Fruit fly (Drosophila melanogaster) whole organism, embryonic: ENCODE results near the gene CG46387.

Experiments
- ATbp ChIP-seq: fragments of 200-800 bp; sonication (Bioruptor generic); optimal IDR thresholded peaks from 2 replicates; lab custom pipeline; 2017; ENCODE audit warnings: missing biosample characterization, mild to moderate bottlenecking, missing genetic modification characterization, missing genetic modification reagents
- Abd-B ChIP-seq: fragments of 200-800 bp; sonication (Bioruptor generic); optimal IDR thresholded peaks from 2 replicates; lab custom pipeline; 2018; ENCODE audit warnings: missing biosample characterization, mild to moderate bottlenecking, missing genetic modification characterization, moderate library complexity
- CG10431 ChIP-seq: fragments of 200-800 bp; sonication (Bioruptor generic); optimal IDR thresholded peaks from 3 replicates; lab custom pipeline; 2018; ENCODE audit warnings: missing biosample characterization, mild to moderate bottlenecking, missing genetic modification characterization
- CG10543 ChIP-seq: fragments of 200-800 bp; sonication (Bioruptor generic); optimal IDR thresholded peaks from 3 replicates; lab custom pipeline; 2017; ENCODE audit warnings: missing biosample characterization, mild to moderate bottlenecking, missing genetic modification characterization, moderate library complexity
- CG15479 ChIP-seq: fragments of 200-800 bp; sonication (Bioruptor generic); optimal IDR thresholded peaks from 3 replicates; lab custom pipeline; 2019; ENCODE audit warnings: missing biosample characterization, mild to moderate bottlenecking, missing genetic modification characterization, moderate library complexity
- CG18764 ChIP-seq: fragments of 200-800 bp; sonication (Bioruptor generic); optimal IDR thresholded peaks from 3 replicates; lab custom pipeline; 2016; ENCODE audit warnings: missing biosample characterization, missing genetic modification characterization
- CG2199 ChIP-seq: fragments of 200-800 bp; sonication (Bioruptor generic); IDR thresholded peaks from 3 replicates; pipeline ENCODE4 v1.3.6; 2022; ENCODE audit warnings: missing biosample characterization, missing genetic modification characterization
- CG43689 ChIP-seq: fragments of 200-800 bp; sonication (Bioruptor generic); IDR thresholded peaks from 2 replicates; pipeline ENCODE4 v1.3.6; 2022; ENCODE audit warnings: missing biosample characterization, missing genetic modification characterization
- CG6654 ChIP-seq: fragments of 200-800 bp; sonication (Bioruptor generic); optimal IDR thresholded peaks from 2 replicates; lab custom pipeline; 2017; ENCODE audit warnings: missing biosample characterization, mild to moderate bottlenecking, missing genetic modification characterization
- CG7271 ChIP-seq: fragments of 200-800 bp; sonication (Bioruptor generic); optimal IDR thresholded peaks from 2 replicates; lab custom pipeline; 2018; ENCODE audit warnings: missing biosample characterization, mild to moderate bottlenecking, missing genetic modification characterization, moderate library complexity
- CG7357 ChIP-seq: fragments of 200-800 bp; sonication (Bioruptor generic); IDR thresholded peaks from 3 replicates; pipeline ENCODE4 v1.3.6; 2022; ENCODE audit warnings: missing biosample characterization, missing genetic modification characterization
- CG9609 ChIP-seq: fragments of 200-800 bp; sonication (Bioruptor generic); optimal IDR thresholded peaks from 3 replicates; lab custom pipeline; 2016; ENCODE audit warnings: missing biosample characterization, missing genetic modification characterization
- CTCF ChIP-seq: fragments of 200-800 bp; sonication (Bioruptor generic); optimal IDR thresholded peaks from 2 replicates; lab custom pipeline; 2017; ENCODE audit warnings: missing biosample characterization, mild to moderate bottlenecking, missing genetic modification characterization, moderate library complexity
- CkIIα-i1 ChIP-seq: fragments of 200-800 bp; sonication (Bioruptor generic); IDR thresholded peaks from 2 replicates; pipeline ENCODE4 v1.3.6; 2022; ENCODE audit warnings: missing biosample characterization, missing genetic modification characterization
- Doc2 ChIP-seq: fragments of 200-800 bp; sonication (Bioruptor generic); IDR thresholded peaks from 2 replicates; pipeline ENCODE4 v1.3.6; 2022; ENCODE audit warnings: missing biosample characterization, missing genetic modification characterization
- E2f2 ChIP-seq: fragments of 200-800 bp; sonication (Bioruptor generic); IDR thresholded peaks from 2 replicates; pipeline ENCODE4 v1.3.6; 2022; ENCODE audit warnings: missing biosample characterization, missing genetic modification characterization
- Hr3 ChIP-seq: fragments of 200-800 bp; sonication (Bioruptor generic); optimal IDR thresholded peaks from 3 replicates; lab custom pipeline; 2016; ENCODE audit warnings: missing biosample characterization, missing genetic modification characterization
- Hr51 ChIP-seq, 2 experiments: fragments of 200-800 bp; sonication (Bioruptor generic); optimal IDR thresholded peaks; 2 replicates in 1 of 2; 3 replicates in 1 of 2; lab custom pipeline; 2016 to 2018; ENCODE audit warnings: missing biosample characterization in 2 of 2, missing genetic modification characterization in 2 of 2, mild to moderate bottlenecking in 1 of 2, moderate library complexity in 1 of 2
- Jarid2 ChIP-seq: fragments of 200-800 bp; sonication (Bioruptor generic); optimal IDR thresholded peaks from 3 replicates; lab custom pipeline; 2017; ENCODE audit warnings: mild to moderate bottlenecking, missing biosample characterization, missing genetic modification reagents, missing genetic modification characterization
- Max ChIP-seq: fragments of 200-800 bp; sonication (Bioruptor generic); optimal IDR thresholded peaks from 2 replicates; lab custom pipeline; 2016; ENCODE audit warnings: missing biosample characterization, mild to moderate bottlenecking, missing genetic modification characterization
- Myb ChIP-seq: fragments of 200-800 bp; sonication (Bioruptor generic); optimal IDR thresholded peaks from 2 replicates; lab custom pipeline; 2016; ENCODE audit warnings: missing biosample characterization, missing genetic modification characterization
- Pdp1 ChIP-seq, 2 experiments: fragments of 200-800 bp; sonication (Bioruptor generic); optimal IDR thresholded peaks; 3 replicates each; lab custom pipeline; 2016; ENCODE audit warnings: missing biosample characterization in 2 of 2, missing genetic modification characterization in 2 of 2, mild to moderate bottlenecking in 1 of 2, moderate library complexity in 1 of 2
- Ptx1 ChIP-seq: fragments of 200-800 bp; sonication (Bioruptor generic); IDR thresholded peaks from 2 replicates; pipeline ENCODE4 v1.3.6; 2022; ENCODE audit warnings: missing biosample characterization, missing genetic modification characterization
- Scr ChIP-seq: fragments of 200-800 bp; sonication (Bioruptor generic); IDR thresholded peaks from 2 replicates; pipeline ENCODE4 v1.3.6; 2022; ENCODE audit warnings: missing biosample characterization, missing genetic modification characterization; ENCODE audit not compliant: partially characterized antibody
- ato ChIP-seq: fragments of 200-800 bp; sonication (Bioruptor generic); IDR thresholded peaks from 2 replicates; pipeline ENCODE4 v1.3.6; 2022; ENCODE audit warnings: missing biosample characterization, missing genetic modification characterization; ENCODE audit not compliant: partially characterized antibody
- bowl ChIP-seq: fragments of 200-800 bp; sonication (Bioruptor generic); IDR thresholded peaks from 2 replicates; pipeline ENCODE4 v1.3.6; 2022; ENCODE audit warnings: missing biosample characterization, missing genetic modification characterization
- cas ChIP-seq: fragments of 200-800 bp; sonication (Bioruptor generic); IDR thresholded peaks from 2 replicates; pipeline ENCODE4 v1.3.6; 2022; ENCODE audit warnings: missing biosample characterization, missing genetic modification characterization
- chm ChIP-seq: fragments of 200-800 bp; sonication (Bioruptor generic); IDR thresholded peaks from 2 replicates; pipeline ENCODE4 v1.3.6; 2022; ENCODE audit warnings: missing biosample characterization, missing genetic modification characterization
- dati ChIP-seq: fragments of 200-800 bp; sonication (Bioruptor generic); IDR thresholded peaks from 2 replicates; pipeline ENCODE4 v1.3.6; 2022; ENCODE audit warnings: missing biosample characterization, missing genetic modification characterization
- emc ChIP-seq: fragments of 200-800 bp; sonication (Bioruptor generic); optimal IDR thresholded peaks from 2 replicates; lab custom pipeline; 2016; ENCODE audit warnings: missing biosample characterization, missing genetic modification characterization
- en ChIP-seq: fragments of 200-800 bp; sonication (Bioruptor generic); optimal IDR thresholded peaks from 2 replicates; lab custom pipeline; 2016; ENCODE audit warnings: missing biosample characterization, missing genetic modification characterization
- fd64A ChIP-seq: fragments of 200-800 bp; sonication (Bioruptor generic); optimal IDR thresholded peaks from 3 replicates; lab custom pipeline; 2018; ENCODE audit warnings: missing biosample characterization, mild to moderate bottlenecking, missing genetic modification characterization
- fd96Cb ChIP-seq: fragments of 200-800 bp; sonication (Bioruptor generic); optimal IDR thresholded peaks from 2 replicates; lab custom pipeline; 2018; ENCODE audit warnings: missing biosample characterization, mild to moderate bottlenecking, missing genetic modification characterization, moderate library complexity
- ftz-f1 ChIP-seq: fragments of 200-800 bp; sonication (Bioruptor generic); optimal IDR thresholded peaks from 2 replicates; lab custom pipeline; 2016; ENCODE audit warnings: missing biosample characterization, missing genetic modification characterization
- gcm2 ChIP-seq: fragments of 200-800 bp; sonication (Bioruptor generic); optimal IDR thresholded peaks from 2 replicates; lab custom pipeline; 2016; ENCODE audit warnings: missing biosample characterization, missing genetic modification characterization
- grau ChIP-seq: fragments of 200-800 bp; optimal IDR thresholded peaks from 3 replicates; lab custom pipeline; 2019; ENCODE audit warnings: missing biosample characterization, mild to moderate bottlenecking, missing genetic modification characterization, moderate library complexity
- hb ChIP-seq: fragments of 200-800 bp; sonication (Bioruptor generic); IDR thresholded peaks from 3 replicates; pipeline ENCODE4 v1.3.6; 2022; ENCODE audit warnings: missing biosample characterization, missing genetic modification characterization; ENCODE audit not compliant: partially characterized antibody
- jigr1 ChIP-seq: fragments of 200-800 bp; sonication (Bioruptor generic); IDR thresholded peaks from 3 replicates; pipeline ENCODE4 v1.3.6; 2022; ENCODE audit warnings: missing biosample characterization, missing genetic modification characterization
- kay ChIP-seq: fragments of 200-800 bp; sonication (Bioruptor generic); optimal IDR thresholded peaks from 2 replicates; lab custom pipeline; 2016; ENCODE audit warnings: missing biosample characterization, missing genetic modification characterization
- lab ChIP-seq: fragments of 200-800 bp; sonication (Bioruptor generic); optimal IDR thresholded peaks from 3 replicates; lab custom pipeline; 2017; ENCODE audit warnings: missing biosample characterization, missing genetic modification characterization, mild to moderate bottlenecking, moderate library complexity, missing genetic modification reagents
- maf-S ChIP-seq: fragments of 200-800 bp; sonication (Bioruptor generic); optimal IDR thresholded peaks from 2 replicates; lab custom pipeline; 2016; ENCODE audit warnings: missing biosample characterization, missing genetic modification characterization
- nau ChIP-seq: fragments of 200-800 bp; sonication (Bioruptor generic); optimal IDR thresholded peaks from 3 replicates; lab custom pipeline; 2017; ENCODE audit warnings: missing biosample characterization, mild to moderate bottlenecking, missing genetic modification characterization, missing genetic modification reagents
- p53 ChIP-seq: fragments of 200-800 bp; sonication (Bioruptor generic); optimal IDR thresholded peaks from 2 replicates; lab custom pipeline; 2016; ENCODE audit warnings: missing biosample characterization, missing genetic modification characterization
- pros ChIP-seq: fragments of 200-800 bp; sonication (Bioruptor generic); optimal IDR thresholded peaks from 3 replicates; lab custom pipeline; 2019; ENCODE audit warnings: missing biosample characterization, mild to moderate bottlenecking, missing genetic modification characterization, moderate library complexity
- ranshi ChIP-seq: fragments of 200-800 bp; sonication (Bioruptor generic); IDR thresholded peaks from 2 replicates; pipeline ENCODE4 v1.3.6; 2022; ENCODE audit warnings: missing biosample characterization, missing genetic modification characterization
- scrt ChIP-seq: fragments of 200-800 bp; sonication (Bioruptor generic); optimal IDR thresholded peaks from 2 replicates; lab custom pipeline; 2018; ENCODE audit warnings: missing biosample characterization, mild to moderate bottlenecking, missing genetic modification characterization, moderate library complexity
- shn ChIP-seq: fragments of 200-800 bp; sonication (Bioruptor generic); optimal IDR thresholded peaks from 3 replicates; lab custom pipeline; 2016; ENCODE audit warnings: missing biosample characterization, missing genetic modification characterization
- sim ChIP-seq: fragments of 200-800 bp; sonication (Bioruptor generic); IDR thresholded peaks from 2 replicates; pipeline ENCODE4 v1.3.6; 2022; ENCODE audit warnings: missing biosample characterization, missing genetic modification characterization
- sima ChIP-seq: fragments of 200-800 bp; sonication (Bioruptor generic); optimal IDR thresholded peaks from 2 replicates; lab custom pipeline; 2016; ENCODE audit warnings: missing biosample characterization, missing genetic modification characterization
- twi ChIP-seq: fragments of 200-800 bp; optimal IDR thresholded peaks from 2 replicates; lab custom pipeline; 2019; ENCODE audit warnings: missing biosample characterization, mild to moderate bottlenecking, missing genetic modification characterization, moderate library complexity
- wdn ChIP-seq: fragments of 200-800 bp; sonication (Bioruptor generic); IDR thresholded peaks from 2 replicates; pipeline ENCODE4 v1.3.6; 2022; ENCODE audit warnings: missing biosample characterization, missing genetic modification characterization

Gene CG46387

dm6 chr3L:9853895-9854470, 44.4 kb upstream of the CG46387 start (continued):
- TF ChIP-seq Myb (GFP tag; lab: Kevin White, UChicago) (no peak), Hr3 (no peak), CTCF (GFP tag; lab: Kevin White, UChicago) (no peak), Ptx1 (GFP tag; lab: Robert Waterston, UW) (no peak), CkIIα-i1 (GFP tag; lab: Robert Waterston, UW) (no peak), en (GFP tag; lab: Kevin White, UChicago) (no peak), CG10431 (no peak), CG7271 (tag; lab: Kevin White, UChicago) (no peak), CG15479 (GFP tag; lab: Kevin White, UChicago) (peak; percentile 75), wdn (GFP tag; lab: Robert Waterston, UW) (0 out of 2 replicates have a peak, but pooled peaks have one; percentile 12), emc (no peak), kay (GFP tag; lab: Kevin White, UChicago) (no peak), gcm2 (GFP tag; lab: Kevin White, UChicago) (no peak), E2f2 (GFP tag; lab: Robert Waterston, UW) (no peak), shn (GFP tag; lab: Kevin White, UChicago) (no peak), lab (GFP tag; lab: Kevin White, UChicago) (no peak), pros (GFP tag; lab: Kevin White, UChicago) (peak; percentile 82), jigr1 (GFP tag; lab: Robert Waterston, UW) (no peak), CG7357 (GFP tag; lab: Robert Waterston, UW) (no peak), maf-S (GFP tag; lab: Kevin White, UChicago) (no peak), Doc2 (GFP tag; lab: Robert Waterston, UW) (no peak), CG10543 (GFP tag; lab: Kevin White, UChicago) (peak; percentile 29), Scr (GFP tag; lab: Robert Waterston, UW) (peak; percentile 16; the same call in 1 of the 2 replicates), Max (GFP tag; lab: Kevin White, UChicago) (no peak), CG6654 (GFP tag; lab: Kevin White, UChicago) (no peak), sim (no peak), fd96Cb (no peak), Jarid2 (no peak), p53 (no peak), CG18764 (GFP tag; lab: Kevin White, UChicago) (no peak), fd64A (GFP tag; lab: Kevin White, UChicago) (peak; percentile 35), bowl (GFP tag; lab: Robert Waterston, UW) (no peak), ato (GFP tag; lab: Robert Waterston, UW) (0 out of 2 replicates have a peak, but pooled peaks have one; percentile 36), cas (no peak), Hr51 (GFP tag; optimal IDR thresholded peaks at IDR 0.05; lab: Kevin White, UChicago) (peak in 1 of 2 experiments; percentile 42), nau (no peak), Pdp1 (GFP tag; optimal IDR thresholded peaks at IDR 0.05; lab: Kevin White, UChicago) (peak in 1 of 2 experiments; percentile 40), hb (GFP tag; lab: Robert Waterston, UW) (no peak), ATbp (GFP tag; lab: Kevin White, UChicago) (no peak), ftz-f1 (GFP tag; lab: Kevin White, UChicago) (no peak), grau (tag; lab: Kevin White, UChicago) (no peak), sima (GFP tag; lab: Kevin White, UChicago) (no peak), CG9609 (GFP tag; lab: Kevin White, UChicago) (no peak), CG43689 (GFP tag; lab: Robert Waterston, UW) (no peak), scrt (GFP tag; lab: Kevin White, UChicago) (peak; percentile 88), Abd-B (GFP tag; lab: Kevin White, UChicago) (no peak), chm (peak; percentile 26; the same call in 1 of the 2 replicates), CG2199 (GFP tag; lab: Robert Waterston, UW) (peak; percentile 85), dati (GFP tag; lab: Robert Waterston, UW) (no peak), twi (tag; lab: Kevin White, UChicago) (peak; percentile 83), ranshi (GFP tag; lab: Robert Waterston, UW) (no peak)
